Fruit fly (Drosophila melanogaster): ENCODE measurements around the gene CG42692.
A peak's percentile ranks its signal among the peaks of the same experiment; 100 is the strongest.

Gene CG42692

DNA sequence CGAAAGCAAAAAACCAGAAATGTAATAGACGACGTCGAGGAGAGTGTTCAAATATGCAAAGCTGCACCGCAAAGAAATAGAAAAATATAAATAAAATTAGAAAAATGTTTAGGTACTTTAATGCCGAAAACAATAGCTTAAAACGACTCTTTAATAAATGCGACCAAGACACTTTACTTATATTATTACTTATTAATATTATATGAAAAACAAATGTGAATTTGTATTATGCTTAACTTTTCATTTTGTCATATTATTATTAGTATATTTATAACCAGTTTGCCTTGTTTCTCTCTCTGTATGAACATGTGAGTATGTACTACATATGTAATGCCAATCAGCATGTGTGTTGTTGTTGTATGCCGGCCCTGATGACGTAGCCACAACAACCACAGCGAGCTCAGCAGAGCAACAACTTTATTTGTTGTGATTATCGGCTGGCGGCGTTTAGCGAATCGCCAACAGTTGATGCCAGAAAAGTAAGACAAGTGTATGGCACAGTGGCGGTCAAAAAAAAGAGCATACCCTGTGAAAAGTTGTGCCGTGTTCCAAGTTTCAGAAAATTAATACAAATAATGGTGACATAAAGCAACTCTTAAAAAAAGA is 14.3 kb downstream of the CG42692 start (continued):
- TF ChIP-seq CG13424 (tag; optimal IDR thresholded peaks at IDR 0.05) (peak; percentile 98), Max (GFP tag; optimal IDR thresholded peaks at IDR 0.05) (peak; percentile 61), CG4360 (GFP tag; IDR thresholded peaks at IDR 0.05) (peak; percentile 95), D (optimal IDR thresholded peaks at IDR 0.05) (no peak), D (GFP tag; optimal IDR thresholded peaks at IDR 0.05) (peak; percentile 85), Camta (GFP tag; optimal IDR thresholded peaks at IDR 0.05) (peak; percentile 63), pho (GFP tag; optimal IDR thresholded peaks at IDR 0.05) (peak; percentile 32), Nf-YC (tag; optimal IDR thresholded peaks at IDR 0.05) (peak; percentile 89), CG6791 (GFP tag; IDR thresholded peaks at IDR 0.05; ENCODE audit: partially characterized antibody) (no peak), HmgZ (tag; optimal IDR thresholded peaks at IDR 0.05) (peak; percentile 53), CG3281 (GFP tag; optimal IDR thresholded peaks at IDR 0.05) (peak; percentile 96), CG30431 (GFP tag; optimal IDR thresholded peaks at IDR 0.05) (peak; percentile 71), CG8944 (GFP tag; optimal IDR thresholded peaks at IDR 0.05) (peak; percentile 52), unpg (GFP tag; optimal IDR thresholded peaks at IDR 0.05) (peak; percentile 97), CG16779 (GFP tag; IDR thresholded peaks at IDR 0.05) (no peak), en (GFP tag; optimal IDR thresholded peaks at IDR 0.05) (peak; percentile 12), CG6654 (GFP tag; optimal IDR thresholded peaks at IDR 0.05) (peak; percentile 70), CG7745 (tag; optimal IDR thresholded peaks at IDR 0.05) (peak; percentile 56), Poxn (GFP tag; IDR thresholded peaks at IDR 0.05) (peak; percentile 74), btn (GFP tag; optimal IDR thresholded peaks at IDR 0.05) (no peak), Pdp1 (GFP tag; optimal IDR thresholded peaks at IDR 0.05) (peak; percentile 58 to 71), CG8388 (GFP tag; optimal IDR thresholded peaks at IDR 0.05) (peak; percentile 96), CG3995 (GFP tag; optimal IDR thresholded peaks at IDR 0.05) (no peak), grn (GFP tag; optimal IDR thresholded peaks at IDR 0.05) (peak; percentile 33), TFAM (GFP tag; optimal IDR thresholded peaks at IDR 0.05) (no peak), gfzf (GFP tag; optimal IDR thresholded peaks at IDR 0.05) (no peak), Drgx (GFP tag; IDR thresholded peaks at IDR 0.05) (peak; percentile 95), CG18476 (GFP tag; optimal IDR thresholded peaks at IDR 0.05) (peak; percentile 57), CG1024 (GFP tag; IDR thresholded peaks at IDR 0.05) (peak; percentile 42; the same call in 1 of the 2 replicates), ewg (GFP tag; optimal IDR thresholded peaks at IDR 0.05) (peak; percentile 85), Ravus (GFP tag; IDR thresholded peaks at IDR 0.05) (peak; percentile 82), mam (GFP tag; optimal IDR thresholded peaks at IDR 0.05) (peak; percentile 62), CG7372 (GFP tag; IDR thresholded peaks at IDR 0.05) (peak; percentile 90), sr (GFP tag; IDR thresholded peaks at IDR 0.05) (peak; percentile 64; the same call in 2 of the 3 replicates), CG12155 (GFP tag; optimal IDR thresholded peaks at IDR 0.05) (peak; percentile 78), CG17361 (GFP tag; IDR thresholded peaks at IDR 0.05) (peak; percentile 99), CoRest (tag; optimal IDR thresholded peaks at IDR 0.05) (peak; percentile 98), tll (GFP tag; optimal IDR thresholded peaks at IDR 0.05) (peak in 1 of 2 experiments; percentile 63), gce (GFP tag; IDR thresholded peaks at IDR 0.05) (peak; percentile 72; the same call in 1 of the 3 replicates), sisA (GFP tag; IDR thresholded peaks at IDR 0.05) (peak; percentile 88), CG3065 (GFP tag; optimal IDR thresholded peaks at IDR 0.05) (peak; percentile 55), nmo (GFP tag; optimal IDR thresholded peaks at IDR 0.05) (peak; percentile 98), CG9727 (GFP tag; optimal IDR thresholded peaks at IDR 0.05) (peak; percentile 97), Dll (GFP tag; IDR thresholded peaks at IDR 0.05; ENCODE audit: partially characterized antibody) (no peak), Opbp (GFP tag; IDR thresholded peaks at IDR 0.05; ENCODE audit: partially characterized antibody) (no peak), Neu2 (GFP tag; optimal IDR thresholded peaks at IDR 0.05; ENCODE audit: borderline replicate concordance) (no peak), B-H1 (GFP tag; IDR thresholded peaks at IDR 0.05) (peak; percentile 91), CG2678 (tag; optimal IDR thresholded peaks at IDR 0.05) (peak; percentile 99), CG10959 (GFP tag; IDR thresholded peaks at IDR 0.05) (peak; percentile 60), pros (GFP tag; optimal IDR thresholded peaks at IDR 0.05) (no peak)
